Worm (Caenorhabditis elegans): ENCODE results near the gene acbp-3.

DNA sequence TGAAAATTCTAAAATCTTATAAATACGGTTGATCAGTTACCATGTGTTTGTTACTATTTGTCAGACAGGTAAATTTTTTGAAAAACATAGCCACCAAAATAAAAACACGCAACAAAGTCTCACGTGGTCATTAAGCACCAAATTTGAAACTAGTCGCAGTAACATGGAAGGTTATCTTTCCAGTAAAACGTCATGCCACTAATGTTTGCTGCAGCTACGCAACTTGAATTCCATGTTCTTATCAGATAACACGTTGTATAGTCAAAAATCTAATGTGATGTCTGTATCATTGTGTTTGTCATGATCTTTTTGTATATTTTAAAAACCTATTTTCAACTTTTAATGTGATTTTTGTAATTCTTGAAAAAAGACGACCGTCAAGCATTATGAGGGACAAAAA is 1.3 kb upstream of the acbp-3 start:
- TF ChIP-seq Y55F3AM.14 (GFP tag; optimal IDR thresholded peaks at IDR 0.05) (no peak), ama-1 (optimal IDR thresholded peaks at IDR 0.05) (no peak), zag-1 (tag; optimal IDR thresholded peaks at IDR 0.05) (no peak), lin-13 (GFP tag; optimal IDR thresholded peaks at IDR 0.05) (no peak), F13H6.1 (tag; optimal IDR thresholded peaks at IDR 0.05) (no peak), nhr-11 (tag; optimal IDR thresholded peaks at IDR 0.05) (no peak), nhr-6 (tag; optimal IDR thresholded peaks at IDR 0.05) (no peak), unc-39 (tag; optimal IDR thresholded peaks at IDR 0.05) (no peak), ztf-11 (tag; optimal IDR thresholded peaks at IDR 0.05) (no peak), elt-1 (tag; optimal IDR thresholded peaks at IDR 0.05) (no peak), lin-39 (tag; optimal IDR thresholded peaks at IDR 0.05) (no peak), unc-62 (GFP tag; optimal IDR thresholded peaks at IDR 0.05) (no peak)

All from whole organism, L2 larva.